Fruit fly (Drosophila melanogaster) whole organism, adult: ENCODE measurements around the gene CG3213.

Experiments
- CG11617 ChIP-seq: fragments of 200-800 bp; sonication (Bioruptor generic); optimal IDR thresholded peaks from 2 replicates; lab custom pipeline; 2017; ENCODE audit warnings: mild to moderate bottlenecking, missing biosample characterization, missing genetic modification reagents, missing genetic modification characterization
- CG33017 ChIP-seq: fragments of 200-800 bp; sonication (Bioruptor generic); optimal IDR thresholded peaks from 2 replicates; lab custom pipeline; 2018; ENCODE audit warnings: missing biosample characterization, mild to moderate bottlenecking, missing genetic modification characterization, moderate library complexity
- CG7045 ChIP-seq: fragments of 200-800 bp; sonication (Bioruptor generic); optimal IDR thresholded peaks from 2 replicates; lab custom pipeline; 2017; ENCODE audit warnings: missing biosample characterization, mild to moderate bottlenecking, missing genetic modification characterization
- Crg-1 ChIP-seq: fragments of 200-800 bp; sonication (Bioruptor generic); optimal IDR thresholded peaks from 2 replicates; lab custom pipeline; 2016; ENCODE audit warnings: missing biosample characterization, missing genetic modification characterization
- bab1 ChIP-seq: fragments of 200-800 bp; sonication (Bioruptor generic); optimal IDR thresholded peaks from 3 replicates; lab custom pipeline; 2019; ENCODE audit warnings: missing biosample characterization, mild to moderate bottlenecking, missing genetic modification characterization, moderate library complexity
- cic ChIP-seq: fragments of 200-800 bp; sonication (Bioruptor generic); optimal IDR thresholded peaks from 2 replicates; lab custom pipeline; 2017; ENCODE audit warnings: missing biosample characterization, mild to moderate bottlenecking, missing genetic modification characterization, moderate library complexity
- cnc ChIP-seq, 2 experiments: fragments of >200 bp; optimal IDR thresholded peaks; 2 replicates each; lab custom pipeline; 2017
- kay ChIP-seq: fragments of 200-800 bp; sonication (Bioruptor generic); peaks from one replicate; lab custom pipeline; 2016; ENCODE audit warnings: missing biosample characterization, missing genetic modification characterization, borderline replicate concordance
- ovo ChIP-seq: fragments of 200-800 bp; sonication (Bioruptor generic); optimal IDR thresholded peaks from 2 replicates; lab custom pipeline; 2016; ENCODE audit warnings: missing biosample characterization, missing genetic modification characterization
- pad ChIP-seq: fragments of 200-800 bp; sonication (Bioruptor generic); optimal IDR thresholded peaks from 3 replicates; lab custom pipeline; 2017; ENCODE audit warnings: missing biosample characterization, missing genetic modification characterization, mild to moderate bottlenecking, moderate library complexity, missing genetic modification reagents
- tj ChIP-seq: fragments of 200-800 bp; sonication (Bioruptor generic); optimal IDR thresholded peaks from 3 replicates; lab custom pipeline; 2017; ENCODE audit warnings: missing biosample characterization, mild to moderate bottlenecking, missing genetic modification characterization, moderate library complexity

dm6 chr2L:3539412-3539743, 19.9 kb upstream of the CG3213 start:
- no peak for TF ChIP-seq cic (GFP tag; lab: Kevin White, UChicago)
- TF ChIP-seq CG11617 (GFP tag; lab: Kevin White, UChicago) = no peak
- TF ChIP-seq ovo (GFP tag; lab: Kevin White, UChicago) = no peak
- no peak for TF ChIP-seq kay (GFP tag; lab: Kevin White, UChicago)
- no peak for TF ChIP-seq tj (GFP tag; lab: Kevin White, UChicago)
- TF ChIP-seq CG7045 = no peak
- TF ChIP-seq pad (GFP tag; lab: Kevin White, UChicago) = no peak
- TF ChIP-seq bab1 (GFP tag; lab: Kevin White, UChicago) = no peak
- no peak for TF ChIP-seq CG33017
- TF ChIP-seq cnc (optimal IDR thresholded peaks at IDR 0.05; lab: Kevin White, UChicago) = no peak
- no peak for TF ChIP-seq Crg-1 (GFP tag; lab: Kevin White, UChicago)
